Worm (Caenorhabditis elegans): ENCODE measurements around the gene gpa-18.

ce11 chrIV:5169335-5169734 lies 26.1 kb downstream of the gpa-18 start:
- TF ChIP-seq cog-1 (tag; optimal IDR thresholded peaks at IDR 0.05), result peak; percentile 48
- TF ChIP-seq ztf-29 (GFP tag; IDR thresholded peaks at IDR 0.05), result no peak
- no peak for TF ChIP-seq tab-1 (GFP tag; IDR thresholded peaks at IDR 0.05)
- TF ChIP-seq flt-1 (GFP tag; IDR thresholded peaks at IDR 0.05), result no peak
- TF ChIP-seq ref-1 (GFP tag; conservative IDR thresholded peaks at IDR 0.05), result no peak
- TF ChIP-seq T22C8.4 (GFP tag; IDR thresholded peaks at IDR 0.05), result no peak
- no peak for TF ChIP-seq med-1 (GFP tag; optimal IDR thresholded peaks at IDR 0.05; ENCODE audit: insufficient read depth)
- no peak for TF ChIP-seq ztf-23 (GFP tag; IDR thresholded peaks at IDR 0.05)
